Worm (Caenorhabditis elegans) whole organism, L4 larva: ENCODE data around the gene lpl-1.

Experiments used
- ceh-82 ChIP-seq: sonication (generic microtip); optimal IDR thresholded peaks from 2 replicates; lab custom pipeline; 2017; ENCODE audit warnings: missing biosample characterization, missing genetic modification characterization
- ces-1 ChIP-seq: fragments of 150-350 bp; sonication (generic microtip); optimal IDR thresholded peaks from 4 replicates; lab custom pipeline; 2014; ENCODE audit warnings: missing biosample characterization, missing genetic modification reagents, missing genetic modification characterization
- dmd-8 ChIP-seq: fragments of 200-800 bp; sonication (Bioruptor generic); IDR thresholded peaks from 2 replicates; pipeline ENCODE4 v1.3.6; 2022; ENCODE audit warnings: missing genetic modification characterization, missing compliant biosample characterization
- dpl-1 ChIP-seq: fragments of 150-350 bp; optimal IDR thresholded peaks from 2 replicates; lab custom pipeline; 2014; ENCODE audit warnings: missing biosample characterization, missing genetic modification reagents, missing genetic modification characterization
- egl-27 ChIP-seq: sonication (generic microtip); optimal IDR thresholded peaks from 3 replicates; lab custom pipeline; 2017; ENCODE audit warnings: missing biosample characterization, missing genetic modification reagents, missing genetic modification characterization
- mdt-29 ChIP-seq: fragments of 200-800 bp; sonication (Bioruptor generic); IDR thresholded peaks from 2 replicates; pipeline ENCODE4 v1.3.6; 2022; ENCODE audit warnings: missing genetic modification reagents, missing genetic modification characterization, missing compliant biosample characterization
- mep-1 ChIP-seq: fragments of 150-350 bp; sonication (generic microtip); optimal IDR thresholded peaks from 3 replicates; lab custom pipeline; 2014; ENCODE audit warnings: missing biosample characterization, missing genetic modification characterization
- nhr-6 ChIP-seq: fragments of 150-350 bp; optimal IDR thresholded peaks from 2 replicates; lab custom pipeline; 2014; ENCODE audit warnings: missing biosample characterization, missing genetic modification characterization
- nhr-76 ChIP-seq: fragments of 150-350 bp; optimal IDR thresholded peaks from 2 replicates; lab custom pipeline; 2014; ENCODE audit warnings: missing biosample characterization, missing genetic modification characterization
- pha-4 ChIP-seq, 2 experiments: fragments of 150-350 bp in 1 of 2; fragments of 200-800 bp in 1 of 2; sonication (Bioruptor generic) in 1 of 2; IDR thresholded peaks in 1 of 2; optimal IDR thresholded peaks in 1 of 2; 2 replicates each; pipeline versions ENCODE4 v1.3.6 to Lab custom; 2014 to 2022; ENCODE audit warnings: missing genetic modification characterization in 2 of 2, missing genetic modification reagents in 2 of 2, missing biosample characterization in 1 of 2, missing compliant biosample characterization in 1 of 2
- sdz-12 ChIP-seq: fragments of 200-800 bp; sonication (Bioruptor generic); optimal IDR thresholded peaks from 2 replicates; lab custom pipeline; 2018; ENCODE audit warnings: mild to moderate bottlenecking, missing genetic modification characterization, missing compliant biosample characterization
- ztf-11 ChIP-seq: fragments of 150-350 bp; optimal IDR thresholded peaks from 2 replicates; lab custom pipeline; 2014; ENCODE audit warnings: missing biosample characterization, missing genetic modification characterization

- no peak for TF ChIP-seq egl-27 (tag; lab: Kevin White, UChicago)
- TF ChIP-seq nhr-6 (tag; lab: Kevin White, UChicago): no peak
- TF ChIP-seq pha-4 (GFP tag; IDR thresholded peaks at IDR 0.05; lab: Robert Waterston, UW): no peak
- no peak for TF ChIP-seq pha-4 (tag; optimal IDR thresholded peaks at IDR 0.05; lab: Kevin White, UChicago)
- no peak for TF ChIP-seq dpl-1
- TF ChIP-seq ceh-82 (tag; lab: Kevin White, UChicago): no peak
- TF ChIP-seq nhr-76 (tag; lab: Kevin White, UChicago): no peak
- no peak for TF ChIP-seq ztf-11 (tag; lab: Kevin White, UChicago)
- TF ChIP-seq ces-1 (GFP tag; lab: Kevin White, UChicago): no peak
- TF ChIP-seq sdz-12: no peak
- no peak for TF ChIP-seq mep-1
- TF ChIP-seq dmd-8 (GFP tag; lab: Robert Waterston, UW): no peak
- TF ChIP-seq mdt-29 (GFP tag; lab: Robert Waterston, UW): no peak
Observed at ce11 chrIV:9063518-9063917, 30.3 kb downstream of the lpl-1 start.
